Worm (Caenorhabditis elegans) whole organism, L4 larva: ENCODE measurements around the gene dpf-2.

Experiments used
- F37D6.2 ChIP-seq: sonication (generic microtip); optimal IDR thresholded peaks from 2 replicates; lab custom pipeline; 2016; ENCODE audit warnings: mild to moderate bottlenecking, missing genetic modification characterization, missing compliant biosample characterization
- Y5F2A.4 ChIP-seq: fragments of 200-800 bp; sonication (Bioruptor generic); optimal IDR thresholded peaks from 2 replicates; lab custom pipeline; 2018; ENCODE audit warnings: mild to moderate bottlenecking, missing genetic modification characterization, missing compliant biosample characterization
- Y75B8A.6 ChIP-seq: fragments of 200-800 bp; sonication (Bioruptor generic); IDR thresholded peaks from 2 replicates; pipeline ENCODE4 v1.3.6; 2022; ENCODE audit warnings: missing genetic modification reagents, missing genetic modification characterization, missing compliant biosample characterization
- ZK546.5 ChIP-seq, 2 experiments: sonication (generic microtip); optimal IDR thresholded peaks; 2 replicates each; lab custom pipeline; 2017; ENCODE audit warnings: missing biosample characterization in 2 of 2, missing genetic modification characterization in 2 of 2
- aly-2 ChIP-seq: sonication (generic microtip); optimal IDR thresholded peaks from 2 replicates; lab custom pipeline; 2018; ENCODE audit warnings: missing biosample characterization, missing genetic modification characterization
- ama-1 ChIP-seq: fragments of 150-350 bp; optimal IDR thresholded peaks from 2 replicates; lab custom pipeline; 2014; ENCODE audit warnings: inconsistent platforms, mixed read lengths
- ceh-82 ChIP-seq: sonication (generic microtip); optimal IDR thresholded peaks from 2 replicates; lab custom pipeline; 2017; ENCODE audit warnings: missing biosample characterization, missing genetic modification characterization
- cey-2 ChIP-seq: sonication (generic microtip); optimal IDR thresholded peaks from 3 replicates; lab custom pipeline; 2017; ENCODE audit warnings: missing genetic modification characterization, mild to moderate bottlenecking, missing compliant biosample characterization, antibody characterized with exemption, borderline replicate concordance; ENCODE audit not compliant: insufficient read depth
- dmd-8 ChIP-seq: fragments of 200-800 bp; sonication (Bioruptor generic); IDR thresholded peaks from 2 replicates; pipeline ENCODE4 v1.3.6; 2022; ENCODE audit warnings: missing genetic modification characterization, missing compliant biosample characterization
- duxl-1 ChIP-seq: sonication (generic microtip); optimal IDR thresholded peaks from 2 replicates; lab custom pipeline; 2016; ENCODE audit warnings: mild to moderate bottlenecking, missing genetic modification characterization, moderate library complexity, missing compliant biosample characterization; ENCODE audit not compliant: poor library complexity
- egl-43 ChIP-seq: fragments of 200-800 bp; sonication (Bioruptor generic); IDR thresholded peaks from 2 replicates; pipeline ENCODE4 v1.3.6; 2022; ENCODE audit warnings: missing genetic modification reagents, missing genetic modification characterization, missing compliant biosample characterization
- fkh-10 ChIP-seq: fragments of 150-350 bp; optimal IDR thresholded peaks from 2 replicates; lab custom pipeline; 2014; ENCODE audit warnings: missing biosample characterization, missing genetic modification reagents, missing genetic modification characterization
- fos-1 ChIP-seq: fragments of 150-350 bp; optimal IDR thresholded peaks from 2 replicates; lab custom pipeline; 2014; ENCODE audit warnings: missing biosample characterization, missing genetic modification characterization
- gei-8 ChIP-seq: fragments of 200-800 bp; sonication (Bioruptor generic); optimal IDR thresholded peaks from 2 replicates; lab custom pipeline; 2018; ENCODE audit warnings: mild to moderate bottlenecking, missing genetic modification characterization, missing compliant biosample characterization
- hif-1 ChIP-seq, 2 experiments: sonication (generic microtip); optimal IDR thresholded peaks; 2 replicates each; lab custom pipeline; 2016 to 2017; ENCODE audit warnings: missing compliant biosample characterization in 2 of 2, missing genetic modification characterization in 2 of 2, missing genetic modification reagents in 2 of 2, missing genotype in 2 of 2, mild to moderate bottlenecking in 1 of 2
- jun-1 ChIP-seq: fragments of 150-350 bp; optimal IDR thresholded peaks from 2 replicates; lab custom pipeline; 2014; ENCODE audit warnings: missing biosample characterization, missing genetic modification reagents, missing genetic modification characterization
- lim-7 ChIP-seq: fragments of 200-800 bp; sonication (Bioruptor generic); IDR thresholded peaks from 2 replicates; pipeline ENCODE4 v1.3.6; 2022; ENCODE audit warnings: missing genetic modification characterization, missing compliant biosample characterization
- lin-1 ChIP-seq: fragments of 200-800 bp; sonication (Bioruptor generic); IDR thresholded peaks from 2 replicates; pipeline ENCODE4 v1.3.6; 2022; ENCODE audit warnings: missing genetic modification reagents, missing genetic modification characterization, missing compliant biosample characterization
- lin-15B ChIP-seq: fragments of 150-350 bp; sonication (generic microtip); optimal IDR thresholded peaks from 3 replicates; lab custom pipeline; 2014; ENCODE audit warnings: missing biosample characterization, missing genetic modification characterization
- lin-38 ChIP-seq: fragments of 200-800 bp; sonication (Bioruptor generic); IDR thresholded peaks from 2 replicates; pipeline ENCODE4 v1.3.6; 2022; ENCODE audit warnings: missing genetic modification reagents, missing genetic modification characterization, missing compliant biosample characterization
- lin-39 ChIP-seq: fragments of 150-350 bp; optimal IDR thresholded peaks from 2 replicates; lab custom pipeline; 2014; ENCODE audit warnings: missing biosample characterization, missing genetic modification reagents, missing genetic modification characterization
- mep-1 ChIP-seq: fragments of 150-350 bp; sonication (generic microtip); optimal IDR thresholded peaks from 3 replicates; lab custom pipeline; 2014; ENCODE audit warnings: missing biosample characterization, missing genetic modification characterization
- mxl-2 ChIP-seq: fragments of 200-800 bp; sonication (Bioruptor generic); conservative IDR thresholded peaks from 2 replicates; pipeline ENCODE4 v1.3.6; 2022; ENCODE audit warnings: missing genetic modification reagents, missing genetic modification characterization, missing compliant biosample characterization
- nhr-102 ChIP-seq: sonication (generic microtip); optimal IDR thresholded peaks from 2 replicates; lab custom pipeline; 2016; ENCODE audit warnings: mild to moderate bottlenecking, missing genetic modification characterization, moderate library complexity, missing compliant biosample characterization
- nhr-42 ChIP-seq: fragments of 200-800 bp; sonication (Bioruptor generic); IDR thresholded peaks from 2 replicates; pipeline ENCODE4 v1.3.6; 2022; ENCODE audit warnings: missing genetic modification characterization, missing compliant biosample characterization
- nhr-48 ChIP-seq: sonication (generic microtip); optimal IDR thresholded peaks from 2 replicates; lab custom pipeline; 2016; ENCODE audit warnings: mild to moderate bottlenecking, missing genetic modification characterization, missing compliant biosample characterization
- nhr-76 ChIP-seq: fragments of 150-350 bp; optimal IDR thresholded peaks from 2 replicates; lab custom pipeline; 2014; ENCODE audit warnings: missing biosample characterization, missing genetic modification characterization
- nhr-77 ChIP-seq: fragments of 150-350 bp; optimal IDR thresholded peaks from 2 replicates; lab custom pipeline; 2014; ENCODE audit warnings: missing biosample characterization, missing genetic modification characterization
- pha-4 ChIP-seq, 2 experiments: fragments of 150-350 bp in 1 of 2; fragments of 200-800 bp in 1 of 2; sonication (Bioruptor generic) in 1 of 2; IDR thresholded peaks in 1 of 2; optimal IDR thresholded peaks in 1 of 2; 2 replicates each; pipeline versions ENCODE4 v1.3.6 to Lab custom; 2014 to 2022; ENCODE audit warnings: missing genetic modification characterization in 2 of 2, missing genetic modification reagents in 2 of 2, missing biosample characterization in 1 of 2, missing compliant biosample characterization in 1 of 2
- php-3 ChIP-seq: fragments of 200-800 bp; sonication (Bioruptor generic); IDR thresholded peaks from 2 replicates; pipeline ENCODE4 v1.3.6; 2022; ENCODE audit warnings: missing genetic modification reagents, missing genetic modification characterization, missing compliant biosample characterization
- skn-1 ChIP-seq: fragments of 150-350 bp; optimal IDR thresholded peaks from 2 replicates; lab custom pipeline; 2014; ENCODE audit warnings: missing biosample characterization, missing genetic modification characterization
- spr-1 ChIP-seq: sonication (generic microtip); optimal IDR thresholded peaks from 2 replicates; lab custom pipeline; 2016; ENCODE audit warnings: mild to moderate bottlenecking, missing genetic modification characterization, missing compliant biosample characterization
- spr-3 ChIP-seq: fragments of 200-800 bp; sonication (Bioruptor generic); optimal IDR thresholded peaks from 2 replicates; lab custom pipeline; 2018; ENCODE audit warnings: mild to moderate bottlenecking, missing genetic modification characterization, missing compliant biosample characterization
- unc-130 ChIP-seq: sonication (generic microtip); optimal IDR thresholded peaks from 2 replicates; lab custom pipeline; 2016; ENCODE audit warnings: missing genetic modification reagents, missing genetic modification characterization, missing compliant biosample characterization
- unc-39 ChIP-seq: sonication (generic microtip); optimal IDR thresholded peaks from 2 replicates; lab custom pipeline; 2017; ENCODE audit warnings: missing biosample characterization, missing genetic modification characterization
- unc-62 ChIP-seq, 3 experiments: fragments of 150-350 bp in 1 of 3; sonication (generic microtip); optimal IDR thresholded peaks in 2 of 3; peaks in 1 of 3; 1 replicate in 1 of 3; 2 replicates in 2 of 3; lab custom pipeline; 2014 to 2017; ENCODE audit warnings: missing biosample characterization in 3 of 3, missing genetic modification characterization in 3 of 3, missing genetic modification reagents in 3 of 3, missing genotype in 1 of 3
- vab-7 ChIP-seq: fragments of 200-800 bp; sonication (Bioruptor generic); IDR thresholded peaks from 2 replicates; pipeline ENCODE4 v1.3.6; 2022; ENCODE audit warnings: missing genetic modification reagents, missing genetic modification characterization, missing compliant biosample characterization
- zfp-3 ChIP-seq: fragments of 200-800 bp; sonication (Bioruptor generic); conservative IDR thresholded peaks from 2 replicates; pipeline ENCODE4 v1.3.6; 2022; ENCODE audit warnings: missing genetic modification reagents, missing genetic modification characterization, missing compliant biosample characterization

Gene dpf-2

ce11 chrX:14853712-14854217, 22.1 kb downstream of the dpf-2 start, which contains the start of the genes C27C12.1 and C27C12.4 (continued):
- TF ChIP-seq vab-7 (GFP tag; lab: Robert Waterston, UW) = no peak
- TF ChIP-seq dmd-8 (GFP tag; lab: Robert Waterston, UW) = no peak
- no peak for TF ChIP-seq Y75B8A.6 (GFP tag; lab: Robert Waterston, UW)
- TF ChIP-seq zfp-3 = no peak
- no peak for TF ChIP-seq ceh-82 (tag; lab: Kevin White, UChicago)
- no peak for TF ChIP-seq unc-39 (tag; lab: Kevin White, UChicago)
- TF ChIP-seq pha-4 (GFP tag; IDR thresholded peaks at IDR 0.05; lab: Robert Waterston, UW) = no peak
- TF ChIP-seq pha-4 (tag; optimal IDR thresholded peaks at IDR 0.05; lab: Kevin White, UChicago) = peak; percentile 92
- TF ChIP-seq hif-1 (tag; optimal IDR thresholded peaks at IDR 0.05; lab: Kevin White, UChicago) = peak in 1 of 2 experiments; percentile 86
- no peak for TF ChIP-seq mxl-2
- TF ChIP-seq gei-8 = no peak
- TF ChIP-seq spr-3 (GFP tag; lab: Kevin White, UChicago) = no peak
- peak; percentile 35; the same call in 1 of the 2 replicates for TF ChIP-seq lin-1 (GFP tag; lab: Robert Waterston, UW)
- TF ChIP-seq ama-1 (lab: Kevin White, UChicago) = no peak
- no peak for TF ChIP-seq mep-1 (tag; lab: Kevin White, UChicago)
- no peak for TF ChIP-seq nhr-76 (tag; lab: Kevin White, UChicago)
- peak; percentile 33 for TF ChIP-seq unc-130 (GFP tag; lab: Kevin White, UChicago)
- TF ChIP-seq aly-2 (tag; lab: Kevin White, UChicago) = no peak
- no peak for TF ChIP-seq skn-1
- TF ChIP-seq spr-1 = peak; percentile 48
- TF ChIP-seq F37D6.2 (tag; lab: Kevin White, UChicago) = peak; percentile 58
- peak; percentile 77 for TF ChIP-seq nhr-102 (tag; lab: Kevin White, UChicago)
- peak; percentile 76 for TF ChIP-seq duxl-1 (tag; lab: Kevin White, UChicago)
- peak; percentile 61 for TF ChIP-seq nhr-48 (tag; lab: Kevin White, UChicago)
- no peak for TF ChIP-seq Y5F2A.4 (GFP tag; lab: Kevin White, UChicago)
- no peak for TF ChIP-seq ZK546.5 (tag; optimal IDR thresholded peaks at IDR 0.05; lab: Kevin White, UChicago)
- peak; percentile 78 for TF ChIP-seq fkh-10 (GFP tag; lab: Kevin White, UChicago)
- TF ChIP-seq lin-39 (tag; lab: Kevin White, UChicago) = no peak
- TF ChIP-seq nhr-77 = peak; percentile 88
- no peak; the same call in 1 of the 2 replicates for TF ChIP-seq lin-38 (GFP tag; lab: Robert Waterston, UW)
- no peak for TF ChIP-seq jun-1 (tag; lab: Kevin White, UChicago)
- no peak for TF ChIP-seq lim-7 (GFP tag; lab: Robert Waterston, UW)
- TF ChIP-seq nhr-42 (GFP tag; lab: Robert Waterston, UW) = 0 out of 2 replicates have a peak, but pooled peaks have one; percentile 40
- no peak for TF ChIP-seq cey-2 (tag; lab: Kevin White, UChicago)
- TF ChIP-seq fos-1 = no peak

ce11 chrX:14861752-14862151, 30.1 kb downstream of the dpf-2 start, which contains the start of gene dmd-4:
Gene dmd-4, minus strand, starts transcription at chrX:14861852.
- TF ChIP-seq php-3 (GFP tag; lab: Robert Waterston, UW) = no peak
- peak in 1 of 2 experiments; percentile 14 for TF ChIP-seq unc-62 (GFP tag; optimal IDR thresholded peaks at IDR 0.05 in 1 of 2; lab: Kevin White, UChicago)
- no peak for TF ChIP-seq unc-62 (tag; optimal IDR thresholded peaks at IDR 0.05; lab: Kevin White, UChicago)

ce11 chrX:14865744-14866143, 34.1 kb downstream of the dpf-2 start, which contains the start of gene C27C12.3:
Gene C27C12.3, minus strand, starts transcription at chrX:14865844.
- no peak for TF ChIP-seq zfp-3
- TF ChIP-seq lin-15B = no peak
- TF ChIP-seq unc-130 (GFP tag; lab: Kevin White, UChicago) = no peak
- no peak for TF ChIP-seq egl-43 (GFP tag; lab: Robert Waterston, UW)
